Worm (Caenorhabditis elegans) whole organism, mixed stage, embryonic: ENCODE data around the gene F14H3.5.

Experiments
- elt-1 ChIP-seq: sonication (generic microtip); optimal IDR thresholded peaks from 2 replicates; lab custom pipeline; 2017; ENCODE audit warnings: missing genetic modification characterization, mild to moderate bottlenecking, missing compliant biosample characterization, antibody characterized with exemption, moderate library complexity, borderline replicate concordance; ENCODE audit not compliant: insufficient read depth
- elt-3 ChIP-seq: fragments of 150-350 bp; optimal IDR thresholded peaks from 2 replicates; lab custom pipeline; 2014; ENCODE audit warnings: missing biosample characterization, missing genetic modification characterization
- lin-13 ChIP-seq: fragments of 150-350 bp; optimal IDR thresholded peaks from 2 replicates; lab custom pipeline; 2014; ENCODE audit warnings: missing biosample characterization, missing genetic modification characterization
- lsy-2 ChIP-seq: fragments of 150-350 bp; optimal IDR thresholded peaks from 2 replicates; lab custom pipeline; 2014; ENCODE audit warnings: missing biosample characterization, missing genetic modification characterization
- mep-1 ChIP-seq: fragments of 150-350 bp; optimal IDR thresholded peaks from 2 replicates; lab custom pipeline; 2017; ENCODE audit warnings: missing biosample characterization, missing genetic modification reagents, missing genetic modification characterization, inconsistent platforms
- zip-8 ChIP-seq: fragments of 150-350 bp; optimal IDR thresholded peaks from 2 replicates; lab custom pipeline; 2014; ENCODE audit warnings: missing biosample characterization, missing genetic modification characterization
- ztf-11 ChIP-seq: fragments of 150-350 bp; optimal IDR thresholded peaks from 2 replicates; lab custom pipeline; 2014; ENCODE audit warnings: missing biosample characterization, missing genetic modification characterization

- no peak for TF ChIP-seq elt-3 (tag; lab: Kevin White, UChicago)
- no peak for TF ChIP-seq elt-1 (tag; lab: Kevin White, UChicago)
- no peak for TF ChIP-seq lsy-2 (tag; lab: Kevin White, UChicago)
- TF ChIP-seq ztf-11 (tag; lab: Kevin White, UChicago), result no peak
- no peak for TF ChIP-seq lin-13
- TF ChIP-seq zip-8 (tag; lab: Kevin White, UChicago), result no peak
- no peak for TF ChIP-seq mep-1 (tag; lab: Kevin White, UChicago)
Observed at ce11 chrV:16032761-16033160, 24.1 kb downstream of the F14H3.5 start, which contains the start of gene T10C6.16.
